Fruit fly (Drosophila melanogaster) whole organism, prepupa: ENCODE data around the gene ninaC.

Source experiments
- CG10631 ChIP-seq: fragments of 200-800 bp; sonication (Bioruptor generic); optimal IDR thresholded peaks from 2 replicates; lab custom pipeline; 2016; ENCODE audit warnings: missing biosample characterization, missing genetic modification characterization
- CG10669 ChIP-seq: fragments of 200-800 bp; sonication (Bioruptor generic); optimal IDR thresholded peaks from 3 replicates; lab custom pipeline; 2018; ENCODE audit warnings: missing biosample characterization, mild to moderate bottlenecking, missing genetic modification characterization, moderate library complexity
- CG11294 ChIP-seq: fragments of 200-800 bp; sonication (Bioruptor generic); IDR thresholded peaks from 2 replicates; pipeline ENCODE4 v1.3.6; 2022; ENCODE audit warnings: missing biosample characterization, missing genetic modification characterization
- CG11762 ChIP-seq: fragments of 200-800 bp; sonication (Bioruptor generic); optimal IDR thresholded peaks from 3 replicates; lab custom pipeline; 2016; ENCODE audit warnings: missing biosample characterization, missing genetic modification characterization; ENCODE audit not compliant: insufficient read depth
- CG11902 ChIP-seq: fragments of 200-800 bp; sonication (Bioruptor generic); optimal IDR thresholded peaks from 3 replicates; lab custom pipeline; 2016; ENCODE audit warnings: missing biosample characterization, missing genetic modification characterization
- CG31627 ChIP-seq: fragments of 200-800 bp; sonication (Bioruptor generic); optimal IDR thresholded peaks from 3 replicates; lab custom pipeline; 2016; ENCODE audit warnings: missing biosample characterization, missing genetic modification characterization
- CG32006 ChIP-seq: fragments of 200-800 bp; sonication (Bioruptor generic); optimal IDR thresholded peaks from 3 replicates; lab custom pipeline; 2017; ENCODE audit warnings: missing biosample characterization, mild to moderate bottlenecking, missing genetic modification characterization
- CG34406 ChIP-seq: fragments of 200-800 bp; sonication (Bioruptor generic); optimal IDR thresholded peaks from 3 replicates; lab custom pipeline; 2016; ENCODE audit warnings: missing biosample characterization, missing genetic modification characterization
- CG4318 ChIP-seq: fragments of 200-800 bp; sonication (Bioruptor generic); optimal IDR thresholded peaks from 3 replicates; lab custom pipeline; 2017; ENCODE audit warnings: missing biosample characterization, mild to moderate bottlenecking, missing genetic modification characterization
- CG6163 ChIP-seq: fragments of 200-800 bp; sonication (Bioruptor generic); IDR thresholded peaks from 3 replicates; pipeline ENCODE4 v1.3.6; 2022; ENCODE audit warnings: missing biosample characterization, missing genetic modification characterization
- CG6276 ChIP-seq: fragments of 200-800 bp; sonication (Bioruptor generic); optimal IDR thresholded peaks from 2 replicates; lab custom pipeline; 2017; ENCODE audit warnings: missing biosample characterization, mild to moderate bottlenecking, missing genetic modification characterization
- CG6792 ChIP-seq: fragments of 200-800 bp; sonication (Bioruptor generic); optimal IDR thresholded peaks from 3 replicates; lab custom pipeline; 2016; ENCODE audit warnings: missing biosample characterization, missing genetic modification characterization
- CG6854 ChIP-seq: fragments of 200-800 bp; sonication (Bioruptor generic); optimal IDR thresholded peaks from 2 replicates; lab custom pipeline; 2017; ENCODE audit warnings: missing biosample characterization, mild to moderate bottlenecking, missing genetic modification characterization
- CG7368 ChIP-seq: fragments of 200-800 bp; sonication (Bioruptor generic); optimal IDR thresholded peaks from 3 replicates; lab custom pipeline; 2016; ENCODE audit warnings: missing biosample characterization, missing genetic modification characterization
- CG8632 ChIP-seq: fragments of 200-800 bp; sonication (Bioruptor generic); optimal IDR thresholded peaks from 3 replicates; lab custom pipeline; 2016; ENCODE audit warnings: missing biosample characterization, missing genetic modification characterization
- Eip78C ChIP-seq: fragments of 200-800 bp; sonication (Bioruptor generic); peaks from one replicate; lab custom pipeline; 2016; ENCODE audit warnings: missing biosample characterization, missing genetic modification characterization
- Eip93F ChIP-seq: fragments of 200-800 bp; sonication (Bioruptor generic); optimal IDR thresholded peaks from 2 replicates; lab custom pipeline; 2016; ENCODE audit warnings: missing biosample characterization, mild to moderate bottlenecking, missing genetic modification characterization
- Gug ChIP-seq: fragments of 200-800 bp; sonication (Bioruptor generic); IDR thresholded peaks from 2 replicates; pipeline ENCODE4 v1.3.6; 2022; ENCODE audit warnings: missing biosample characterization, missing genetic modification characterization
- Hr39 ChIP-seq: fragments of 200-800 bp; sonication (Bioruptor generic); optimal IDR thresholded peaks from 2 replicates; lab custom pipeline; 2016; ENCODE audit warnings: missing biosample characterization, missing genetic modification characterization
- Hr4 ChIP-seq: fragments of 200-800 bp; sonication (Bioruptor generic); optimal IDR thresholded peaks from 3 replicates; lab custom pipeline; 2016; ENCODE audit warnings: missing biosample characterization, missing genetic modification characterization
- Lpt ChIP-seq: fragments of 200-800 bp; sonication (Bioruptor generic); optimal IDR thresholded peaks from 3 replicates; lab custom pipeline; 2016; ENCODE audit warnings: missing biosample characterization, missing genetic modification characterization
- Met ChIP-seq: fragments of 200-800 bp; sonication (Bioruptor generic); optimal IDR thresholded peaks from 3 replicates; lab custom pipeline; 2016; ENCODE audit warnings: missing biosample characterization, missing genetic modification characterization
- OdsH ChIP-seq: fragments of 200-800 bp; sonication (Bioruptor generic); optimal IDR thresholded peaks from 3 replicates; lab custom pipeline; 2016; ENCODE audit warnings: missing biosample characterization, missing genetic modification characterization
- Smox ChIP-seq: fragments of 200-800 bp; sonication (Bioruptor generic); optimal IDR thresholded peaks from 3 replicates; lab custom pipeline; 2016; ENCODE audit warnings: missing biosample characterization, missing genetic modification characterization
- Sox102F ChIP-seq: fragments of 200-800 bp; sonication (Bioruptor generic); optimal IDR thresholded peaks from 2 replicates; lab custom pipeline; 2016; ENCODE audit warnings: missing biosample characterization, mild to moderate bottlenecking, missing genetic modification characterization
- Sox14 ChIP-seq: fragments of 200-800 bp; sonication (Bioruptor generic); optimal IDR thresholded peaks from 3 replicates; lab custom pipeline; 2016; ENCODE audit warnings: missing biosample characterization, missing genetic modification characterization
- Sox15 ChIP-seq: fragments of 200-800 bp; sonication (Bioruptor generic); optimal IDR thresholded peaks from 3 replicates; lab custom pipeline; 2016; ENCODE audit warnings: missing biosample characterization, missing genetic modification characterization
- achi ChIP-seq: fragments of 200-800 bp; sonication (Bioruptor generic); optimal IDR thresholded peaks from 3 replicates; lab custom pipeline; 2016; ENCODE audit warnings: missing biosample characterization, missing genetic modification characterization
- acj6 ChIP-seq: fragments of 200-800 bp; sonication (Bioruptor generic); optimal IDR thresholded peaks from 3 replicates; lab custom pipeline; 2016; ENCODE audit warnings: missing biosample characterization, missing genetic modification characterization
- cyc ChIP-seq: fragments of 200-800 bp; sonication (Bioruptor generic); optimal IDR thresholded peaks from 3 replicates; lab custom pipeline; 2016; ENCODE audit warnings: missing biosample characterization, missing genetic modification characterization
- eg ChIP-seq: fragments of 200-800 bp; sonication (Bioruptor generic); IDR thresholded peaks from 3 replicates; pipeline ENCODE4 v1.3.6; 2022; ENCODE audit warnings: missing biosample characterization, missing genetic modification characterization
- esn ChIP-seq: fragments of 200-800 bp; sonication (Bioruptor generic); optimal IDR thresholded peaks from 2 replicates; lab custom pipeline; 2016; ENCODE audit warnings: missing biosample characterization, mild to moderate bottlenecking, missing genetic modification characterization, moderate library complexity
- fd59A ChIP-seq: fragments of 200-800 bp; sonication (Bioruptor generic); optimal IDR thresholded peaks from 2 replicates; lab custom pipeline; 2017; ENCODE audit warnings: missing biosample characterization, mild to moderate bottlenecking, missing genetic modification characterization, missing genetic modification reagents
- fkh ChIP-seq: fragments of 200-800 bp; sonication (Bioruptor generic); optimal IDR thresholded peaks from 3 replicates; lab custom pipeline; 2017; ENCODE audit warnings: missing biosample characterization, mild to moderate bottlenecking, missing genetic modification characterization, moderate library complexity
- lz ChIP-seq: fragments of 200-800 bp; sonication (Bioruptor generic); optimal IDR thresholded peaks from 3 replicates; lab custom pipeline; 2016; ENCODE audit warnings: missing biosample characterization, missing genetic modification characterization
- net ChIP-seq: fragments of 200-800 bp; sonication (Bioruptor generic); optimal IDR thresholded peaks from 3 replicates; lab custom pipeline; 2016; ENCODE audit warnings: missing biosample characterization, missing genetic modification characterization
- pdm3 ChIP-seq: fragments of 200-800 bp; sonication (Bioruptor generic); optimal IDR thresholded peaks from 3 replicates; lab custom pipeline; 2016; ENCODE audit warnings: missing biosample characterization, missing genetic modification characterization
- salr ChIP-seq, 2 experiments: fragments of 200-800 bp; sonication (Bioruptor generic); optimal IDR thresholded peaks; 3 replicates each; lab custom pipeline; 2016 to 2018; ENCODE audit warnings: missing biosample characterization in 2 of 2, missing genetic modification characterization in 2 of 2, mild to moderate bottlenecking in 1 of 2
- spab ChIP-seq: fragments of 200-800 bp; sonication (Bioruptor generic); optimal IDR thresholded peaks from 2 replicates; lab custom pipeline; 2017; ENCODE audit warnings: missing biosample characterization, mild to moderate bottlenecking, missing genetic modification characterization, missing genetic modification reagents
- ss ChIP-seq, 2 experiments: fragments of 200-800 bp; sonication (Bioruptor generic); optimal IDR thresholded peaks; 2 replicates in 1 of 2; 3 replicates in 1 of 2; lab custom pipeline; 2017 to 2018; ENCODE audit warnings: mild to moderate bottlenecking in 2 of 2, missing biosample characterization in 2 of 2, missing genetic modification characterization in 2 of 2, moderate library complexity in 1 of 2
- svp ChIP-seq: fragments of 200-800 bp; sonication (Bioruptor generic); peaks from one replicate; lab custom pipeline; 2016; ENCODE audit warnings: missing biosample characterization, missing genetic modification characterization
- topi ChIP-seq: fragments of 200-800 bp; sonication (Bioruptor generic); optimal IDR thresholded peaks from 3 replicates; lab custom pipeline; 2016; ENCODE audit warnings: missing biosample characterization, missing genetic modification characterization
- vri ChIP-seq: fragments of 200-800 bp; sonication (Bioruptor generic); optimal IDR thresholded peaks from 3 replicates; lab custom pipeline; 2016; ENCODE audit warnings: missing biosample characterization, mild to moderate bottlenecking, missing genetic modification characterization

Gene ninaC

DNA sequence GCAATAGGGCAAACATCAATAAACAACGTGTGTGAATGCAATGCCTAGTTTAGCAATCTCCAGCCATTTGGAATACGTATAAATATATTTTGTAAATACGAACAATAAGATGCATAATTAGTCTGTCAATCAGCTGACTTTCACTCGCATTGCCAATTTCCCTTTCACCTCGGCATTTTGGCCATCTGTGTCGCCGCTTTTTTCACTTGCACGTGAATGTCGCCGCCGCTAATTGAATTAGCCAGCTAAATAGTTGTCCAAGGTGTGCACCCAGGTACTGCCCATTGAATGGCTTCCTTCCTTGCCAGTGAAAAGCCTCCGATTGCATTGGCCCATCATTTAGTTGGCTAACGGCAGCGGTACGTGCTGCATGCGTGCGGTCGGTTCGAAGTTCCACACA is at the start of gene ninaC:
TSS of gene ninaC (plus strand) at position 301 of the 400 bp plus-strand sequence.
- no peak for TF ChIP-seq CG4318 (GFP tag; lab: Kevin White, UChicago)
- TF ChIP-seq eg (GFP tag; lab: Robert Waterston, UW): no peak
- TF ChIP-seq Smox: no peak
- TF ChIP-seq net (GFP tag; lab: Kevin White, UChicago): no peak
- TF ChIP-seq OdsH (GFP tag; lab: Kevin White, UChicago): no peak
- TF ChIP-seq CG10631 (GFP tag; lab: Kevin White, UChicago): no peak
- TF ChIP-seq CG6792 (GFP tag; lab: Kevin White, UChicago): no peak
- TF ChIP-seq CG8632 (GFP tag; lab: Kevin White, UChicago): no peak
- no peak for TF ChIP-seq fkh (GFP tag; lab: Kevin White, UChicago)
- TF ChIP-seq spab (GFP tag; lab: Kevin White, UChicago): no peak
- TF ChIP-seq Sox14 (GFP tag; lab: Kevin White, UChicago): no peak
- no peak for TF ChIP-seq Met
- no peak for TF ChIP-seq fd59A
- TF ChIP-seq, all 60 proteins: peak for 0

DNA sequence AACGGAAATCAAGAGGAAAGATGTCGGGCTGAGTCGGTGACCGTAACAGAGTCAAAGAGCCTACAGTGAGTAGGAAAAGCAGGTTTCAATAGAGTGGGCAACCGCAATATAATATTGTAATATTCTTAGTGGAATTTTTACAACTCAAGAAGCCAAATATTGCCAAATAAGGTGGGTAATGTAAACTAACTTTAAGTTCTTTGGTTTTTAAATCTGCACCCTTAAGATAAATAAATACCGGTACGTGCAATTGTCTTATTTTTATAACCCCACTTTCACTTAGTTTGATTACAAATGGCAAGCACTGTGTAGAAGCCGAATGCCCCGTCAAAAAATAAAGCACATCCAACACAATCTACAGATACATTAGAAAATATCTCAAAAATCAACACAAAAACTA is 44.7 kb upstream of the ninaC start:
- no peak for TF ChIP-seq fd59A
- no peak for TF ChIP-seq CG6276 (GFP tag; lab: Kevin White, UChicago)
- no peak for TF ChIP-seq CG10669 (GFP tag; lab: Kevin White, UChicago)
- no peak for TF ChIP-seq CG6854 (GFP tag; lab: Kevin White, UChicago)
- no peak for TF ChIP-seq CG11902
- TF ChIP-seq net (GFP tag; lab: Kevin White, UChicago): no peak
- no peak for TF ChIP-seq salr (GFP tag; optimal IDR thresholded peaks at IDR 0.05; lab: Kevin White, UChicago)
- TF ChIP-seq CG4318 (GFP tag; lab: Kevin White, UChicago): no peak
- TF ChIP-seq acj6 (GFP tag; lab: Kevin White, UChicago): no peak

DNA sequence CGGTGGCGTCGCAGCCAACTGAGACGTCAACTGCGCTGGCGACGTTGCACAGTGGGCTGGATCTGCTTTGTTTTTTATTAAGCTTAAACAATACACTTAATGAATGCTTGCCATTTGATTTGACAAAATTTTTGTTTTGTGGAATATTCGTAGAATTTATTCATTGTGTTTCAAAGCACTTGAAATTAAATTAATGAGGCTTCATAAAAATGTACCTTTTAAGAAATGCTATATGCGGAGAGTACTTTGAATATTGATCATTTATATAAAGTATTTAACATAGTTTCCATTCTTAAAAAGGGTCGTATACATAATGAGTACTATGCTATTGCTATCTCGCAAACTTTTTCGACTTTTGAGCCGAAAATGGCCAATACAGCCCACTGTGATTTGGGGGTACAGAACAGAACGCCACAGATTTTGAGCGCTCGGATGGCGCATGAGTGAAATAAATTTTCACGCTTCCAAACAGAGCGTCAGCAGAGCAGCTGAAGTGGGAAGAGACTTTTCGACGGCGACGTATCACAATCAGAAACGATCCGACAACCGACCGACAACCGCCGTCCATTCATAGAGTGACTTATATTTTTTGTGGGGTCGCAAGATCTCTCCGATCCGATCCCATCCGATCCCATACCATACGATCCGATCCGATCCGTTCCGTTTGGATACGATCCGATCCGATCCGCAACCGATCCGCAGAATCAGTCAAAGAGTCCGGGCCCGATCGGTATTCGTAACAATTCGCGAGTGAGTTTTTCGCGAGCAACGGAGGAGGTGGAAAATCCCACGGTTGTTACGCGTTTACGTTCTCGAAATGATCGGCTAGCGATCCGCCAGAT is 44.1 kb upstream of the ninaC start, which contains the start of gene Wnt6:
TSS of gene Wnt6 (plus strand) at position 531 of the 842 bp plus-strand sequence.
- TF ChIP-seq achi (GFP tag; lab: Kevin White, UChicago): peak; percentile 33
- no peak for TF ChIP-seq spab (GFP tag; lab: Kevin White, UChicago)
- TF ChIP-seq svp (GFP tag; lab: Kevin White, UChicago): peak; percentile 85
- no peak for TF ChIP-seq CG11902
- no peak for TF ChIP-seq Hr4
- peak; percentile 4 for TF ChIP-seq fd59A
- TF ChIP-seq net (GFP tag; lab: Kevin White, UChicago): peak; percentile 39
- peak; percentile 5 for TF ChIP-seq cyc (GFP tag; lab: Kevin White, UChicago)
- peak; percentile 53 for TF ChIP-seq lz
- peak; percentile 40 for TF ChIP-seq CG10631 (GFP tag; lab: Kevin White, UChicago)
- TF ChIP-seq CG11762: no peak
- peak; percentile 34 for TF ChIP-seq Smox
- no peak for TF ChIP-seq CG8632 (GFP tag; lab: Kevin White, UChicago)
- peak; percentile 37; the same call in 1 of the 2 replicates for TF ChIP-seq Gug (GFP tag; lab: Robert Waterston, UW)
- no peak for TF ChIP-seq Lpt (GFP tag; lab: Kevin White, UChicago)
- TF ChIP-seq OdsH (GFP tag; lab: Kevin White, UChicago): peak; percentile 58
- TF ChIP-seq pdm3 (GFP tag; lab: Kevin White, UChicago): peak; percentile 29
- TF ChIP-seq Sox15 (GFP tag; lab: Kevin White, UChicago): peak; percentile 17
- TF ChIP-seq Met: peak; percentile 21
- TF ChIP-seq Sox102F (GFP tag; lab: Kevin White, UChicago): peak; percentile 36
- TF ChIP-seq salr (GFP tag; optimal IDR thresholded peaks at IDR 0.05; lab: Kevin White, UChicago): peak in 1 of 2 experiments; percentile 48
- no peak for TF ChIP-seq ss (GFP tag; optimal IDR thresholded peaks at IDR 0.05; lab: Kevin White, UChicago)
- TF ChIP-seq CG31627 (GFP tag; lab: Kevin White, UChicago): peak; percentile 35
- TF ChIP-seq Eip93F (GFP tag; lab: Kevin White, UChicago): no peak
- TF ChIP-seq esn (GFP tag; lab: Kevin White, UChicago): peak; percentile 67
- peak; percentile 17 for TF ChIP-seq CG34406
- peak; percentile 81 for TF ChIP-seq Eip78C (GFP tag; lab: Kevin White, UChicago)
- no peak for TF ChIP-seq CG11294
- peak; percentile 21 for TF ChIP-seq acj6 (GFP tag; lab: Kevin White, UChicago)
- peak; percentile 52 for TF ChIP-seq Hr39 (GFP tag; lab: Kevin White, UChicago)
- TF ChIP-seq vri: no peak
- peak; percentile 32 for TF ChIP-seq CG4318 (GFP tag; lab: Kevin White, UChicago)
- no peak for TF ChIP-seq CG7368 (GFP tag; lab: Kevin White, UChicago)
- peak; percentile 23 for TF ChIP-seq Sox14 (GFP tag; lab: Kevin White, UChicago)
- TF ChIP-seq CG6792 (GFP tag; lab: Kevin White, UChicago): no peak
- peak; percentile 12 for TF ChIP-seq topi (GFP tag; lab: Kevin White, UChicago)
- peak; percentile 49 for TF ChIP-seq CG32006
- TF ChIP-seq CG6163 (GFP tag; lab: Robert Waterston, UW): 0 out of 3 replicates have a peak, but pooled peaks have one; percentile 7
